Worm (Caenorhabditis elegans): Measurements from ENCODE around the gene sri-28.

DNA sequence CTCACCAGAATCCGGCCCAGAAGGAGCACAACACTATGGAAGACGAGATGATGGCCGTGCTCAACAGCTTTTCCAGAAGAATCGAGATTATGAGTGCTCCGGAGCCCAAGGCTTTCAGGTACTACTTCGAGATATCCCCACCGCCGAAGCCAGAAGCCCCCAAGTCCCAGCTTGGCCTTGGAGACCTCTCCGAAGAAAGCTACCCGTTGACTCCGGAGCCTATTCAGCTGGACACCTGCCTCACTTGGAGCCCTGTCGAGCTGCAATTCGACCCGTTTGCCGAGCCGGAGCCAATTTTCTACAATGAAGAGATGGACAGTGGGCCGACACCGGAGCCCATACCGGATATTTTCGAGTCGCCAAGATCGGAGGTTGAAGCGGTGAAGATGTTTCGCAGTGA, 13.1 kb downstream of the sri-28 start:
- TF ChIP-seq ama-1 (optimal IDR thresholded peaks at IDR 0.05): no peak
- TF ChIP-seq flt-1 (GFP tag; IDR thresholded peaks at IDR 0.05): no peak
- no peak for TF ChIP-seq F13C5.2 (tag; optimal IDR thresholded peaks at IDR 0.05)
- no peak for TF ChIP-seq sea-1 (GFP tag; conservative IDR thresholded peaks at IDR 0.05)
- no peak for TF ChIP-seq B0310.2 (tag; optimal IDR thresholded peaks at IDR 0.05)
- TF ChIP-seq tbx-37 (GFP tag; conservative IDR thresholded peaks at IDR 0.05): no peak
